Fruit fly (Drosophila melanogaster) whole organism, embryonic: Measurements from ENCODE around the gene CG17929.

Experiments used
- Abd-B ChIP-seq: fragments of 200-800 bp; sonication (Bioruptor generic); optimal IDR thresholded peaks from 2 replicates; lab custom pipeline; 2018; ENCODE audit warnings: missing biosample characterization, mild to moderate bottlenecking, missing genetic modification characterization, moderate library complexity
- Aef1 ChIP-seq: fragments of 200-800 bp; sonication (Bioruptor generic); IDR thresholded peaks from 3 replicates; pipeline ENCODE4 v1.3.6; 2022; ENCODE audit warnings: missing biosample characterization, missing genetic modification characterization
- CG10321 ChIP-seq: fragments of 200-800 bp; sonication (Bioruptor generic); IDR thresholded peaks from 2 replicates; pipeline ENCODE4 v1.3.6; 2022; ENCODE audit warnings: missing biosample characterization, missing genetic modification characterization
- CG10543 ChIP-seq: fragments of 200-800 bp; sonication (Bioruptor generic); optimal IDR thresholded peaks from 3 replicates; lab custom pipeline; 2017; ENCODE audit warnings: missing biosample characterization, mild to moderate bottlenecking, missing genetic modification characterization, moderate library complexity
- CG12071 ChIP-seq: fragments of 200-800 bp; sonication (Bioruptor generic); optimal IDR thresholded peaks from 3 replicates; lab custom pipeline; 2018; ENCODE audit warnings: missing biosample characterization, mild to moderate bottlenecking, missing genetic modification characterization
- CG15514 ChIP-seq: fragments of 200-800 bp; sonication (Bioruptor generic); optimal IDR thresholded peaks from 3 replicates; lab custom pipeline; 2017; ENCODE audit warnings: missing biosample characterization, missing genetic modification characterization, mild to moderate bottlenecking, moderate library complexity, missing genetic modification reagents
- CG31388 ChIP-seq: fragments of 200-800 bp; sonication (Bioruptor generic); optimal IDR thresholded peaks from 2 replicates; lab custom pipeline; 2016; ENCODE audit warnings: missing biosample characterization, missing genetic modification characterization
- CG34422 ChIP-seq: fragments of 200-800 bp; sonication (Bioruptor generic); IDR thresholded peaks from 3 replicates; pipeline ENCODE4 v1.3.6; 2022; ENCODE audit warnings: missing biosample characterization, missing genetic modification characterization
- CG3726 ChIP-seq: fragments of 200-800 bp; sonication (Bioruptor generic); IDR thresholded peaks from 3 replicates; pipeline ENCODE4, ENCODE4 v1.3.6; 2022; ENCODE audit warnings: missing biosample characterization, missing genetic modification characterization
- CG4282 ChIP-seq: fragments of 200-800 bp; sonication (Bioruptor generic); optimal IDR thresholded peaks from 2 replicates; lab custom pipeline; 2016; ENCODE audit warnings: missing biosample characterization, missing genetic modification characterization
- CG6175 ChIP-seq: fragments of 200-800 bp; sonication (Bioruptor generic); IDR thresholded peaks from 3 replicates; pipeline ENCODE4 v1.3.6; 2022; ENCODE audit warnings: missing biosample characterization, missing genetic modification characterization
- CG6254 ChIP-seq: fragments of 200-800 bp; sonication (Bioruptor generic); optimal IDR thresholded peaks from 3 replicates; lab custom pipeline; 2017; ENCODE audit warnings: mild to moderate bottlenecking, missing biosample characterization, missing genetic modification reagents, missing genetic modification characterization
- D ChIP-seq, 2 experiments: fragments of 200-800 bp in 1 of 2; fragments of >200 bp in 1 of 2; sonication (Bioruptor generic) in 1 of 2; optimal IDR thresholded peaks; 2 replicates in 1 of 2; 3 replicates in 1 of 2; lab custom pipeline; 2017; ENCODE audit warnings: mild to moderate bottlenecking in 1 of 2, missing biosample characterization in 1 of 2, missing genetic modification characterization in 1 of 2, missing genetic modification reagents in 1 of 2
- Dad ChIP-seq: fragments of 200-800 bp; sonication (Bioruptor generic); optimal IDR thresholded peaks from 3 replicates; lab custom pipeline; 2016; ENCODE audit warnings: missing biosample characterization, missing genetic modification characterization
- Dip3 ChIP-seq: fragments of 200-800 bp; sonication (Bioruptor generic); optimal IDR thresholded peaks from 3 replicates; lab custom pipeline; 2016; ENCODE audit warnings: missing biosample characterization, missing genetic modification characterization
- Dll ChIP-seq: fragments of 200-800 bp; sonication (Bioruptor generic); IDR thresholded peaks from 4 replicates; pipeline ENCODE4 v1.3.6; 2022; ENCODE audit warnings: missing biosample characterization, missing genetic modification characterization; ENCODE audit not compliant: partially characterized antibody
- Drgx ChIP-seq: fragments of 200-800 bp; sonication (Bioruptor generic); IDR thresholded peaks from 2 replicates; pipeline ENCODE4 v1.3.6; 2022; ENCODE audit warnings: missing biosample characterization, missing genetic modification characterization
- Ets65A ChIP-seq: fragments of 200-800 bp; sonication (Bioruptor generic); peaks from one replicate; lab custom pipeline; 2016; ENCODE audit warnings: missing biosample characterization, missing genetic modification characterization
- Gug ChIP-seq: fragments of 200-800 bp; sonication (Bioruptor generic); IDR thresholded peaks from 4 replicates; pipeline ENCODE4 v1.3.6; 2022; ENCODE audit warnings: missing biosample characterization, missing genetic modification characterization
- MTF-1 ChIP-seq: fragments of 200-800 bp; sonication (Bioruptor generic); optimal IDR thresholded peaks from 2 replicates; lab custom pipeline; 2018; ENCODE audit warnings: missing biosample characterization, mild to moderate bottlenecking, missing genetic modification characterization, borderline replicate concordance
- Med ChIP-seq: fragments of 200-800 bp; sonication (Bioruptor generic); peaks from one replicate; lab custom pipeline; 2016; ENCODE audit warnings: missing biosample characterization, missing genetic modification characterization, mild to moderate bottlenecking, inconsistent platforms, moderate library complexity
- Nf-YB ChIP-seq: fragments of 200-800 bp; sonication (Bioruptor generic); optimal IDR thresholded peaks from 3 replicates; lab custom pipeline; 2019; ENCODE audit warnings: missing biosample characterization, mild to moderate bottlenecking, missing genetic modification characterization, moderate library complexity
- Pdp1 ChIP-seq, 2 experiments: fragments of 200-800 bp; sonication (Bioruptor generic); optimal IDR thresholded peaks; 3 replicates each; lab custom pipeline; 2016; ENCODE audit warnings: missing biosample characterization in 2 of 2, missing genetic modification characterization in 2 of 2, mild to moderate bottlenecking in 1 of 2, moderate library complexity in 1 of 2
- Sox102F ChIP-seq: fragments of 200-800 bp; sonication (Bioruptor generic); optimal IDR thresholded peaks from 2 replicates; lab custom pipeline; 2018; ENCODE audit warnings: missing biosample characterization, mild to moderate bottlenecking, missing genetic modification characterization, moderate library complexity
- Taf1 ChIP-seq: fragments of 200-800 bp; sonication (Bioruptor generic); IDR thresholded peaks from 2 replicates; pipeline ENCODE4 v1.3.6; 2022; ENCODE audit warnings: missing biosample characterization, missing genetic modification characterization
- Tbp ChIP-seq: fragments of >200 bp; optimal IDR thresholded peaks from 2 replicates; lab custom pipeline; 2018; ENCODE audit warnings: missing biosample characterization, missing genetic modification characterization
- Xbp1 ChIP-seq: fragments of 200-800 bp; sonication (Bioruptor generic); optimal IDR thresholded peaks from 3 replicates; lab custom pipeline; 2016; ENCODE audit warnings: missing biosample characterization, mild to moderate bottlenecking, missing genetic modification characterization
- abd-A ChIP-seq: fragments of 200-800 bp; sonication (Bioruptor generic); optimal IDR thresholded peaks from 3 replicates; lab custom pipeline; 2019; ENCODE audit warnings: missing biosample characterization, mild to moderate bottlenecking, missing genetic modification characterization, moderate library complexity
- ase ChIP-seq: fragments of 200-800 bp; sonication (Bioruptor generic); IDR thresholded peaks from 3 replicates; pipeline ENCODE4 v1.3.6; 2022; ENCODE audit warnings: missing biosample characterization, missing genetic modification characterization
- bowl ChIP-seq: fragments of 200-800 bp; sonication (Bioruptor generic); IDR thresholded peaks from 2 replicates; pipeline ENCODE4 v1.3.6; 2022; ENCODE audit warnings: missing biosample characterization, missing genetic modification characterization
- bsh ChIP-seq, 2 experiments: fragments of 200-800 bp; sonication (Bioruptor generic); optimal IDR thresholded peaks; 2 replicates each; lab custom pipeline; 2017 to 2018; ENCODE audit warnings: mild to moderate bottlenecking in 2 of 2, missing biosample characterization in 2 of 2, missing genetic modification characterization in 2 of 2, moderate library complexity in 1 of 2
- cad ChIP-seq: fragments of >200 bp; optimal IDR thresholded peaks from 2 replicates; lab custom pipeline; 2017; ENCODE audit warnings: missing biosample characterization, missing genetic modification characterization
- cato ChIP-seq: fragments of 200-800 bp; sonication (Bioruptor generic); optimal IDR thresholded peaks from 2 replicates; lab custom pipeline; 2016; ENCODE audit warnings: missing biosample characterization, missing genetic modification characterization, borderline replicate concordance
- ewg ChIP-seq: fragments of 200-800 bp; sonication (Bioruptor generic); optimal IDR thresholded peaks from 3 replicates; lab custom pipeline; 2017; ENCODE audit warnings: mild to moderate bottlenecking, missing biosample characterization, missing genetic modification reagents, missing genetic modification characterization
- exex ChIP-seq: fragments of 200-800 bp; sonication (Bioruptor generic); optimal IDR thresholded peaks from 4 replicates; lab custom pipeline; 2018; ENCODE audit warnings: missing biosample characterization, mild to moderate bottlenecking, missing genetic modification characterization, moderate library complexity
- fd102C ChIP-seq: fragments of 200-800 bp; sonication (Bioruptor generic); optimal IDR thresholded peaks from 2 replicates; lab custom pipeline; 2018; ENCODE audit warnings: missing biosample characterization, mild to moderate bottlenecking, missing genetic modification characterization, moderate library complexity
- gro ChIP-seq: fragments of 200-800 bp; sonication (Bioruptor generic); optimal IDR thresholded peaks from 2 replicates; lab custom pipeline; 2016; ENCODE audit warnings: missing biosample characterization, missing genetic modification characterization
- lbe ChIP-seq: fragments of 200-800 bp; sonication (Bioruptor generic); optimal IDR thresholded peaks from 2 replicates; lab custom pipeline; 2016; ENCODE audit warnings: missing biosample characterization, mild to moderate bottlenecking, missing genetic modification characterization
- lov ChIP-seq, 2 experiments: fragments of 200-800 bp in 1 of 2; fragments of >200 bp in 1 of 2; sonication (Bioruptor generic) in 1 of 2; IDR thresholded peaks in 1 of 2; optimal IDR thresholded peaks in 1 of 2; 2 replicates in 1 of 2; 3 replicates in 1 of 2; pipeline versions ENCODE4 v1.3.6 to Lab custom; 2017 to 2022; ENCODE audit warnings: missing biosample characterization in 1 of 2, missing genetic modification characterization in 1 of 2
- nom ChIP-seq: fragments of 200-800 bp; sonication (Bioruptor generic); optimal IDR thresholded peaks from 2 replicates; lab custom pipeline; 2017; ENCODE audit warnings: missing biosample characterization, missing genetic modification characterization, mild to moderate bottlenecking, moderate library complexity, missing genetic modification reagents
- pum ChIP-seq: fragments of 200-800 bp; sonication (Bioruptor generic); optimal IDR thresholded peaks from 2 replicates; lab custom pipeline; 2016; ENCODE audit warnings: missing biosample characterization, missing genetic modification characterization
- pzg ChIP-seq: fragments of 200-800 bp; sonication (Bioruptor generic); optimal IDR thresholded peaks from 3 replicates; lab custom pipeline; 2018; ENCODE audit warnings: missing biosample characterization, mild to moderate bottlenecking, missing genetic modification characterization, moderate library complexity
- ranshi ChIP-seq: fragments of 200-800 bp; sonication (Bioruptor generic); IDR thresholded peaks from 2 replicates; pipeline ENCODE4 v1.3.6; 2022; ENCODE audit warnings: missing biosample characterization, missing genetic modification characterization
- run ChIP-seq: fragments of 200-800 bp; sonication (Bioruptor generic); optimal IDR thresholded peaks from 3 replicates; lab custom pipeline; 2018; ENCODE audit warnings: missing biosample characterization, mild to moderate bottlenecking, missing genetic modification characterization
- sd ChIP-seq: fragments of 200-800 bp; sonication (Bioruptor generic); optimal IDR thresholded peaks from 3 replicates; lab custom pipeline; 2018; ENCODE audit warnings: missing biosample characterization, mild to moderate bottlenecking, missing genetic modification characterization, moderate library complexity
- sens ChIP-seq: fragments of 200-800 bp; sonication (Bioruptor generic); peaks from one replicate; lab custom pipeline; 2016; ENCODE audit warnings: missing biosample characterization, missing genetic modification characterization
- sens-2 ChIP-seq: fragments of 200-800 bp; sonication (Bioruptor generic); IDR thresholded peaks from 2 replicates; pipeline ENCODE4 v1.3.6; 2022; ENCODE audit warnings: missing biosample characterization, missing genetic modification characterization
- vvl ChIP-seq: fragments of 200-800 bp; sonication (Bioruptor generic); IDR thresholded peaks from 2 replicates; pipeline ENCODE4 v1.3.6; 2022; ENCODE audit warnings: missing biosample characterization, missing genetic modification characterization

Gene CG17929

DNA sequence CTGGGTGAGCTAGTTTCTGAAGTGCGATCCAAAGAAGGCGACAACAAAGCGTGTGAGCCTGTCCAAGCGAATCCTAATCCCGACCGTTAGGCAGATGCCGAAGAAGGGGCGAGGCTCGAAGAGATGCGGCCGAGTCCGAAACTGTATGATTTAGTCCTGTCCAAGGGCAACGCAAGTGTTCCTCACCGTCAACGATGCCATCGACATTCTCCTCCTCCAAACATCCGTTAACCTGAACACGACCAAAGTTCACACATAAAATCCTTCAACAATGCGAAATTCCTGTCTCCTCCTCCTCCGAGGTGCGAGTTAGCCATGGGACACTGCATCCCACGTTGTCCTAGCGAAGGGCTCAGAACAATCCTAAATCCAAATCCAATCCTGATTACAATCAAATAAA, 14.2 kb downstream of the CG17929 start, which contains the start of gene Sulf1 (continued):
- no peak for TF ChIP-seq Xbp1 (GFP tag; lab: Kevin White, UChicago)
- TF ChIP-seq pum (GFP tag; lab: Kevin White, UChicago) = no peak

DNA sequence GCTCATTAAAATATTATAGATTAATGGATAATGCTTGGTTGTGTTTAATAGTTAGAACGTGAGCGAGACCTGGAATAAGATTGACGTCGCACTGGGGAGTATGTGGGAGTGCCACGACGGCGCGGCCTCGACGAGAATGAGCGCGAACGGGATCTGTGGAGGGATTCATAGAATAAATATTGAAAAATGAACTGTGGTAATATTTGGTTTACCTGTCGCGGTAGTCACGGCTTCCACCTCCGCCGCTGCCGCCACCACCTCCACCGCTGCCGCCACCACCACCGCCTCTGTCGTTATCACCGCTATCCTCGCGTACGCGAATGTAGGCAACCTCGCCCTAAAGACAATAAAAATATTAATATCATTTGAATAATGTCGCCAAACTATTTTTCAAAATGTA, 15.3 kb downstream of the CG17929 start:
- TF ChIP-seq ewg (GFP tag; lab: Kevin White, UChicago) = no peak
- TF ChIP-seq Drgx (GFP tag; lab: Robert Waterston, UW) = peak; percentile 45
- peak; percentile 46 for TF ChIP-seq nom
- no peak for TF ChIP-seq ranshi (GFP tag; lab: Robert Waterston, UW)
- TF ChIP-seq sens = peak; percentile 11
- no peak for TF ChIP-seq pzg
- TF ChIP-seq CG31388 = no peak
- TF ChIP-seq bowl = no peak
- TF ChIP-seq Sox102F (GFP tag; lab: Kevin White, UChicago) = no peak
- no peak for TF ChIP-seq CG6254 (GFP tag; lab: Kevin White, UChicago)
- TF ChIP-seq Taf1 (GFP tag; lab: Robert Waterston, UW) = no peak
- peak; percentile 49 for TF ChIP-seq Med (GFP tag; lab: Kevin White, UChicago)
- TF ChIP-seq exex (tag; lab: Kevin White, UChicago) = no peak
- TF ChIP-seq Dll = no peak
- no peak for TF ChIP-seq CG10543
- peak in 1 of 2 experiments; percentile 15 for TF ChIP-seq bsh (GFP tag; optimal IDR thresholded peaks at IDR 0.05; lab: Kevin White, UChicago)
- TF ChIP-seq Gug (GFP tag; lab: Robert Waterston, UW) = no peak
- TF ChIP-seq CG34422 (GFP tag; lab: Robert Waterston, UW) = no peak
- no peak for TF ChIP-seq D (optimal IDR thresholded peaks at IDR 0.05; lab: Kevin White, UChicago)
- TF ChIP-seq D (GFP tag; optimal IDR thresholded peaks at IDR 0.05; lab: Kevin White, UChicago) = no peak
- TF ChIP-seq Dip3 = no peak
- TF ChIP-seq vvl (GFP tag; lab: Robert Waterston, UW) = no peak

DNA sequence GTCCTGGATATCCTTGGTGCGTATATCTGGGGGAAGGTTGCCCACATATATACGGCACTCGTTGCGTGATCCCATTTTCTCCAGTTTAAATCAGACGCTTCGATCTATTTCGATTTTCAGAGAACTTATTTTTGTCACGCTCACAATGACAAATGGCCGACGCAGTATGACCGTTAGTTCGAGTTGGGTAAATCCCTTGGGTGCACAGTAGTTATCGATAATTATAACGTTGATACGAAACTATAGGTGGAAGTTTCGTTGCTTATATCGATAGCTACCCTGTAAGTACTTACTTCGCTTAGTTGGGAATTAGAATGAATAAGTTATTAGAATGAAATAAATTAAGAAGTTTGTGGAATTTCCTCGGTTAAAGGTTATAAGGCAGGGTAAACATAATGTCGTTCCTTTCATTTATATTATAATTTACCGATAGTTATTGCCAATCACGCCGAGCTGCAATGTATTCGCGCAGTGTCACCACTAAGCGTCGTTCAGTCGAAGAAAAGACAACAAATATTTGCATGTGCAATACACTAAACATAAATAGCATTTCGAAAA, 16.6 kb downstream of the CG17929 start, which contains the start of the genes SF2 and pad:
Gene SF2, minus strand, starts transcription at position 172 of the 558 bp plus-strand sequence.
Gene pad, plus strand, starts transcription at position 502 of the 558 bp plus-strand sequence.
- TF ChIP-seq lbe (GFP tag; lab: Kevin White, UChicago) (peak; percentile 82), Dad (GFP tag; lab: Kevin White, UChicago) (peak; percentile 66), CG10321 (GFP tag; lab: Robert Waterston, UW) (no peak), fd102C (GFP tag; lab: Kevin White, UChicago) (peak; percentile 3), Ets65A (GFP tag; lab: Kevin White, UChicago) (peak; percentile 96), CG15514 (GFP tag; lab: Kevin White, UChicago) (peak; percentile 68), CG12071 (no peak), CG3726 (GFP tag; lab: Robert Waterston, UW) (no peak), Pdp1 (GFP tag; optimal IDR thresholded peaks at IDR 0.05; lab: Kevin White, UChicago) (peak; percentile 81 to 82), cad (no peak), MTF-1 (GFP tag; lab: Kevin White, UChicago) (no peak), CG6175 (no peak), cato (GFP tag; lab: Kevin White, UChicago) (peak; percentile 46), Tbp (GFP tag; lab: Kevin White, UChicago) (peak; percentile 24), Nf-YB (GFP tag; lab: Kevin White, UChicago) (peak; percentile 22), Aef1 (peak; percentile 82; the same call in 2 of the 3 replicates), abd-A (tag; lab: Kevin White, UChicago) (peak; percentile 85), Abd-B (GFP tag; lab: Kevin White, UChicago) (peak; percentile 84), gro (peak; percentile 81), sens-2 (GFP tag; lab: Robert Waterston, UW) (peak; percentile 46; the same call in 1 of the 2 replicates), run (tag; lab: Kevin White, UChicago) (peak; percentile 51), CG4282 (GFP tag; lab: Kevin White, UChicago) (peak; percentile 42), lov (optimal IDR thresholded peaks at IDR 0.05; lab: Kevin White, UChicago) (no peak), lov (GFP tag; IDR thresholded peaks at IDR 0.05; lab: Robert Waterston, UW) (no peak), ase (peak; percentile 59; the same call in 1 of the 3 replicates), sd (peak; percentile 77)
